Worm (Caenorhabditis elegans) whole organism, late embryonic: ENCODE results near the gene F52G3.8.

Experiments
- C38D4.7 ChIP-seq: fragments of 200-800 bp; sonication (Bioruptor generic); optimal IDR thresholded peaks from 2 replicates; lab custom pipeline; 2018; ENCODE audit warnings: mild to moderate bottlenecking, missing genetic modification characterization, moderate library complexity, missing compliant biosample characterization
- K09A11.1 ChIP-seq: sonication (generic microtip); optimal IDR thresholded peaks from 2 replicates; lab custom pipeline; 2017; ENCODE audit warnings: antibody characterized with exemption, mild to moderate bottlenecking, missing genetic modification characterization, missing compliant biosample characterization; ENCODE audit not compliant: insufficient read depth
- T23F11.4 ChIP-seq: fragments of 200-800 bp; sonication (Bioruptor generic); optimal IDR thresholded peaks from 2 replicates; lab custom pipeline; 2018; ENCODE audit warnings: mild to moderate bottlenecking, missing genetic modification characterization, missing compliant biosample characterization
- ama-1 ChIP-seq: fragments of 150-350 bp; optimal IDR thresholded peaks from 2 replicates; lab custom pipeline; 2014
- ceh-18 ChIP-seq: sonication (generic microtip); optimal IDR thresholded peaks from 2 replicates; lab custom pipeline; 2016; ENCODE audit warnings: missing genetic modification characterization, missing compliant biosample characterization
- ceh-19 ChIP-seq: fragments of 200-800 bp; sonication (Bioruptor generic); optimal IDR thresholded peaks from 2 replicates; lab custom pipeline; 2018; ENCODE audit warnings: mild to moderate bottlenecking, missing genetic modification characterization, missing compliant biosample characterization
- ceh-2 ChIP-seq: sonication (generic microtip); optimal IDR thresholded peaks from 2 replicates; lab custom pipeline; 2016; ENCODE audit warnings: missing genotype, missing genetic modification characterization, missing compliant biosample characterization
- ceh-22 ChIP-seq: sonication (generic microtip); optimal IDR thresholded peaks from 2 replicates; lab custom pipeline; 2017; ENCODE audit warnings: missing biosample characterization, missing genetic modification characterization
- ceh-30 ChIP-seq: fragments of 150-350 bp; optimal IDR thresholded peaks from 2 replicates; lab custom pipeline; 2014; ENCODE audit warnings: missing biosample characterization, missing genetic modification characterization
- ceh-31 ChIP-seq: sonication (generic microtip); optimal IDR thresholded peaks from 2 replicates; lab custom pipeline; 2016; ENCODE audit warnings: missing genetic modification characterization, missing compliant biosample characterization
- ceh-34 ChIP-seq: sonication (generic microtip); optimal IDR thresholded peaks from 2 replicates; lab custom pipeline; 2016; ENCODE audit warnings: mild to moderate bottlenecking, missing genetic modification characterization, missing compliant biosample characterization
- ceh-45 ChIP-seq: fragments of 200-800 bp; sonication (Bioruptor generic); IDR thresholded peaks from 2 replicates; pipeline ENCODE4 v1.3.6; 2022; ENCODE audit warnings: missing genetic modification reagents, missing genetic modification characterization, missing compliant biosample characterization
- ceh-6 ChIP-seq: fragments of 200-800 bp; sonication (Bioruptor generic); optimal IDR thresholded peaks from 2 replicates; lab custom pipeline; 2018; ENCODE audit warnings: mild to moderate bottlenecking, missing genetic modification characterization, missing compliant biosample characterization
- ceh-9 ChIP-seq: sonication (generic microtip); optimal IDR thresholded peaks from 2 replicates; lab custom pipeline; 2016; ENCODE audit warnings: mild to moderate bottlenecking, missing genetic modification characterization, inconsistent platforms, missing compliant biosample characterization
- dmd-4 ChIP-seq: sonication (generic microtip); optimal IDR thresholded peaks from 2 replicates; lab custom pipeline; 2016; ENCODE audit warnings: borderline replicate concordance, missing genetic modification characterization, missing compliant biosample characterization
- eyg-1 ChIP-seq: sonication (generic microtip); optimal IDR thresholded peaks from 2 replicates; lab custom pipeline; 2016; ENCODE audit warnings: missing genotype, missing genetic modification characterization, missing compliant biosample characterization
- fkh-10 ChIP-seq: fragments of 150-350 bp; optimal IDR thresholded peaks from 2 replicates; lab custom pipeline; 2014; ENCODE audit warnings: missing biosample characterization, missing genetic modification reagents, missing genetic modification characterization
- fkh-6 ChIP-seq: sonication (generic microtip); optimal IDR thresholded peaks from 2 replicates; lab custom pipeline; 2016; ENCODE audit warnings: missing genetic modification characterization, missing compliant biosample characterization
- hlh-13 ChIP-seq: fragments of 200-800 bp; sonication (Bioruptor generic); optimal IDR thresholded peaks from 2 replicates; lab custom pipeline; 2018; ENCODE audit warnings: mild to moderate bottlenecking, missing genetic modification characterization, missing compliant biosample characterization
- hlh-15 ChIP-seq: sonication (generic microtip); optimal IDR thresholded peaks from 2 replicates; lab custom pipeline; 2016; ENCODE audit warnings: missing genetic modification characterization, missing compliant biosample characterization
- hlh-30 ChIP-seq: sonication (generic microtip); optimal IDR thresholded peaks from 2 replicates; lab custom pipeline; 2017; ENCODE audit warnings: antibody characterized with exemption, missing genetic modification characterization, missing compliant biosample characterization; ENCODE audit not compliant: insufficient read depth
- hlh-6 ChIP-seq: sonication (generic microtip); optimal IDR thresholded peaks from 2 replicates; lab custom pipeline; 2016; ENCODE audit warnings: missing genotype, missing genetic modification characterization, missing compliant biosample characterization
- hlh-8 ChIP-seq: sonication (generic microtip); optimal IDR thresholded peaks from 2 replicates; lab custom pipeline; 2016; ENCODE audit warnings: missing genotype, missing genetic modification characterization, missing compliant biosample characterization
- lin-11 ChIP-seq: fragments of 200-800 bp; sonication (Bioruptor generic); optimal IDR thresholded peaks from 2 replicates; lab custom pipeline; 2018; ENCODE audit warnings: mild to moderate bottlenecking, missing genetic modification characterization, missing compliant biosample characterization
- pax-1 ChIP-seq: fragments of 150-350 bp; optimal IDR thresholded peaks from 2 replicates; lab custom pipeline; 2014; ENCODE audit warnings: missing biosample characterization, missing genetic modification characterization
- pha-4 ChIP-seq: fragments of 150-350 bp; optimal IDR thresholded peaks from 2 replicates; lab custom pipeline; 2018; ENCODE audit warnings: missing biosample characterization, missing genetic modification reagents, missing genetic modification characterization
- pqm-1 ChIP-seq: sonication (generic microtip); optimal IDR thresholded peaks from 2 replicates; lab custom pipeline; 2016; ENCODE audit warnings: missing genetic modification characterization, missing compliant biosample characterization
- rnt-1 ChIP-seq: sonication (generic microtip); optimal IDR thresholded peaks from 2 replicates; lab custom pipeline; 2016; ENCODE audit warnings: missing genetic modification characterization, missing compliant biosample characterization
- sdc-2 ChIP-seq: sonication (generic microtip); optimal IDR thresholded peaks from 2 replicates; lab custom pipeline; 2016; ENCODE audit warnings: missing genotype, missing genetic modification characterization, missing compliant biosample characterization
- sox-4 ChIP-seq: sonication (generic microtip); optimal IDR thresholded peaks from 2 replicates; lab custom pipeline; 2017; ENCODE audit warnings: mild to moderate bottlenecking, missing genetic modification characterization, inconsistent platforms, missing compliant biosample characterization
- ttx-3 ChIP-seq: sonication (generic microtip); optimal IDR thresholded peaks from 2 replicates; lab custom pipeline; 2016; ENCODE audit warnings: missing genetic modification reagents, missing genetic modification characterization, missing compliant biosample characterization
- unc-3 ChIP-seq, 2 experiments: fragments of 200-800 bp in 1 of 2; sonication (Bioruptor generic) in 1 of 2; sonication (generic microtip) in 1 of 2; conservative IDR thresholded peaks in 1 of 2; optimal IDR thresholded peaks in 1 of 2; 2 replicates each; pipeline versions ENCODE4 v1.3.6 to Lab custom; 2016 to 2022; ENCODE audit warnings: missing compliant biosample characterization in 2 of 2, missing genetic modification characterization in 2 of 2, missing genetic modification reagents in 1 of 2
- unc-42 ChIP-seq: sonication (generic microtip); optimal IDR thresholded peaks from 2 replicates; lab custom pipeline; 2016; ENCODE audit warnings: missing genotype, missing genetic modification characterization, missing compliant biosample characterization
- unc-55 ChIP-seq: sonication (generic microtip); optimal IDR thresholded peaks from 2 replicates; lab custom pipeline; 2017; ENCODE audit warnings: missing biosample characterization, missing genetic modification reagents, missing genetic modification characterization
- unc-86 ChIP-seq: sonication (generic microtip); optimal IDR thresholded peaks from 2 replicates; lab custom pipeline; 2016; ENCODE audit warnings: missing genetic modification characterization, missing compliant biosample characterization
- zip-5 ChIP-seq: sonication (generic microtip); optimal IDR thresholded peaks from 2 replicates; lab custom pipeline; 2016; ENCODE audit warnings: missing genetic modification characterization, missing compliant biosample characterization
- ztf-16 ChIP-seq: sonication (generic microtip); optimal IDR thresholded peaks from 2 replicates; lab custom pipeline; 2017; ENCODE audit warnings: missing genetic modification characterization, missing compliant biosample characterization

The F52G3.8 gene

DNA sequence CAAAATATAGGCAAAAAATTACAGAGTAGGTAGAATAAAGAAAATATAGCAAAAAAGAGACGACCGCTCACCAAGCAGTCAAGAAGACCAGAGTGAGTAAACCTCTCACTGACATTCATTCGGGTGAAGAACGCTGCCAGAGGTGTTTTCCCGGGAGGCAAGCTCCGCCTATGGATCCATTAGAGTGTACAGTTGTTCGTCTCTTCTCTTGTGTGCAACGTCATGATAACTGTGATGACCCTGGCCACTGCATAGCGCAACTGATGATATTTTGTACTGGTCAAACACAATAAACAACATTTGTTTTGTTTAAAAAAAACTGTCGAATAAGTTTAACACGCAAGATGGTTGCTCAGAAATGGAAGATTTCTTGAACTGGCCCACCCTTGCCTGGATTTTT is at the start of gene F52G3.8:
Gene F52G3.8, minus strand, starts transcription at position 101 of the 400 bp plus-strand sequence.
- TF ChIP-seq eyg-1 (tag; lab: Kevin White, UChicago) (no peak), ceh-45 (GFP tag; lab: Robert Waterston, UW) (no peak), hlh-30 (no peak), lin-11 (tag; lab: Kevin White, UChicago) (no peak), pqm-1 (tag; lab: Kevin White, UChicago) (no peak), ama-1 (lab: Kevin White, UChicago) (no peak), ceh-19 (no peak), ceh-30 (tag; lab: Kevin White, UChicago) (no peak), hlh-15 (no peak), hlh-6 (tag; lab: Kevin White, UChicago) (no peak), sdc-2 (no peak), ztf-16 (tag; lab: Kevin White, UChicago) (no peak), hlh-13 (GFP tag; lab: Kevin White, UChicago) (no peak), C38D4.7 (GFP tag; lab: Kevin White, UChicago) (no peak), fkh-10 (GFP tag; lab: Kevin White, UChicago) (no peak), ttx-3 (tag; lab: Kevin White, UChicago) (no peak), hlh-8 (no peak), unc-55 (GFP tag; lab: Kevin White, UChicago) (no peak)

DNA sequence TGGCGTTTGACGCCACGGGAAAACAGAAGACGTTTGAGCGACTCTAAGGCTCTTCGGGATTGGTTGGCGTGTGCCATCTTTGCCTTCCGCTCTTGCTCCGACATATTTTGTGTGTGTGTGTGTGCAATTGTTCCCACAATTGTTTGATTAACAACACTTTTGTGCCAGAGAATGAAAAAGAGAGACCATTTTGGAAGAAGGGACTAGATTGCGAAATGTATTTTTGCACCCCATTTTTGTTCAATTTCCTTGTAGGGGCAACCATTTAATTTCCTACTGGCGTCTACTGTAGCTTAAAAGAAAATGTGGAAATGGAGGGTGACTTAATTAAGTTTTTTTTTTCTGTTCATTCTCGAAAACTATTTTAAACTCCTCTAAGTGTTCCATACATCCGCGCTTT is 49.4 kb upstream of the F52G3.8 start:
- TF ChIP-seq ceh-2 (no peak), unc-42 (peak; percentile 5), unc-86 (tag; lab: Kevin White, UChicago) (no peak), ceh-6 (GFP tag; lab: Kevin White, UChicago) (no peak), ceh-31 (tag; lab: Kevin White, UChicago) (no peak), ceh-18 (tag; lab: Kevin White, UChicago) (no peak), fkh-10 (GFP tag; lab: Kevin White, UChicago) (no peak), rnt-1 (tag; lab: Kevin White, UChicago) (no peak), ceh-34 (peak; percentile 21), sox-4 (no peak), ceh-9 (no peak), pha-4 (tag; lab: Kevin White, UChicago) (no peak), ceh-45 (GFP tag; lab: Robert Waterston, UW) (0 out of 2 replicates have a peak, but pooled peaks have one; percentile 36)

ce11 chrX:16999649-17000048 is 46.9 kb upstream of the F52G3.8 start:
- 0 out of 2 replicates have a peak, but pooled peaks have one; percentile 36 for TF ChIP-seq unc-3 (GFP tag; conservative IDR thresholded peaks at IDR 0.05; lab: Robert Waterston, UW)
- TF ChIP-seq unc-3 (tag; optimal IDR thresholded peaks at IDR 0.05; lab: Kevin White, UChicago): no peak
- TF ChIP-seq hlh-6 (tag; lab: Kevin White, UChicago): no peak
- TF ChIP-seq, all 69 proteins: peak for 1

DNA sequence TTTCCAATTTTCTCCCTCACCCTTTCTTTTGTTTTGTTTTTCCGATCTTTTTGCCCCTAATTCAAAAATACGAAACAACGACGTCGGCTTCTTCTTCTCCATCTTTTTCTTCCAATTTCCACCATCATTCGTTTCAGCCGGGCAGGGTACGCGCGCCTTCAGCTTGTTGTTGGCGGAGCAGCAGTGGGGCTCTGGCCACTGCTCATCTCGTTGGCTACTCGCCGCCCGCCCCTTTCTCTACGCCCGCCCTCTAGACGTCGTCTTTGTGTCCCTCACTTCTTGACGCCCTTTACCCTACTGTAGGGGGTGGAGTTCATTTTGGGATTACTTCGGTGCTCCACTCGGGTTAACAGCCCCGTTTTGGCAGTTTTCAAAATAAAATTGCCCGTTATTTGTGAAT is 46.2 kb upstream of the F52G3.8 start:
- TF ChIP-seq fkh-6 (tag; lab: Kevin White, UChicago) (no peak), ttx-3 (tag; lab: Kevin White, UChicago) (no peak), ceh-22 (no peak), pha-4 (tag; lab: Kevin White, UChicago) (no peak), pax-1 (no peak)

- TF ChIP-seq dmd-4 (tag; lab: Kevin White, UChicago) (no peak), T23F11.4 (GFP tag; lab: Kevin White, UChicago) (no peak), K09A11.1 (no peak), zip-5 (no peak), ceh-6 (GFP tag; lab: Kevin White, UChicago) (no peak)
- TF ChIP-seq, all 69 proteins: peak for 0
These were observed 45.2 kb upstream of the F52G3.8 start for ce11 chrX:16998003-16998402.
